Worm (Caenorhabditis elegans) whole organism, midembryonic: ENCODE data around the gene F32D1.8.

Experiments used
- cog-1 ChIP-seq: sonication (generic microtip); optimal IDR thresholded peaks from 2 replicates; lab custom pipeline; 2016; ENCODE audit warnings: missing genetic modification characterization, missing compliant biosample characterization
- med-1 ChIP-seq: sonication (generic microtip); optimal IDR thresholded peaks from 2 replicates; lab custom pipeline; 2017; ENCODE audit warnings: missing genetic modification characterization, mild to moderate bottlenecking, missing compliant biosample characterization, antibody characterized with exemption, missing genetic modification reagents; ENCODE audit not compliant: insufficient read depth

DNA sequence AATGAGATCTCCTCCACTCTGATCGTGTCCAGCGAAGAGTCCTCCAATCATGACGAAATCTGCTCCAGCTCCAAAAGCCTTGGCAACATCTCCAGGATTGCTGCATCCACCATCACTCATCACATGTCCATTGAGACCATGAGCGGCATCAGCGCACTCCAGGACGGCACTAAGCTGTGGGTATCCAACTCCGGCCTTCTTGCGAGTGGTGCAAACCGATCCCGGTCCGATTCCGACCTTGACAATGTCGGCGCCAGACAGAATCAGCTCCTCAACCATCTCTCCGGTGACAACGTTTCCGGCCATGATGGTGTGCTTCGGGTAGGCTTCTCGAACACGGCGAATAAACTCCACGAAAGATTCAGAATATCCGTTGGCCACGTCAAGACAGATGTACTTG lies 7.0 kb downstream of the F32D1.8 start:
- TF ChIP-seq cog-1 (no peak), med-1 (GFP tag; lab: Kevin White, UChicago) (no peak)
